Worm (Caenorhabditis elegans) whole organism, L4 larva: ENCODE measurements around the gene T27E4.7.

Source experiments
- ceh-28 ChIP-seq: fragments of 150-350 bp; optimal IDR thresholded peaks from 2 replicates; lab custom pipeline; 2014; ENCODE audit warnings: missing biosample characterization, missing genetic modification reagents, missing genetic modification characterization
- fos-1 ChIP-seq: fragments of 150-350 bp; optimal IDR thresholded peaks from 2 replicates; lab custom pipeline; 2014; ENCODE audit warnings: missing biosample characterization, missing genetic modification characterization
- snpc-4 ChIP-seq: fragments of 150-350 bp; optimal IDR thresholded peaks from 2 replicates; lab custom pipeline; 2014; ENCODE audit warnings: missing biosample characterization, missing genetic modification characterization

DNA sequence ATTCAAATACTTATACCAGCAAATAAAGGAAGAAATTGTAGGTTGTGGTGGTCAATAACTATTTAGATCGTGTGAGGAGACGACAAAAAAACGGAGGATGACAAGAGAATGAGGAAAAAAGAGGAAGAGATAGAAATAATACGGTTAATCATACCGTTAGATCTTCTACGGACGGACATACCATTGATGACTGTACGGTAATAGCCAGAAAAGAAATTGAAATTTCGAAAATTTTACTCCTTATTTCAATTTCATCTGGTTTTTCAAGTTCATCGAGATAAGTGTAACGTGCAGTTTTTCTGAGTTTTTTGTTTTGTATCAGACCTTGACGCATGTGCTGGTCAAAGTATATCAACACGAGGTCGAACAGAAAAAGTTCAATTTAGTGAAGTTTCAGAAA, 10.2 kb downstream of the T27E4.7 start:
- TF ChIP-seq ceh-28 (tag; lab: Kevin White, UChicago) (no peak), fos-1 (no peak), snpc-4 (no peak)
